Fruit fly (Drosophila melanogaster) Kc167 (cell line): ENCODE data around the gene Hsp22.

Experiments
- insv ChIP-seq: fragments of >200 bp; optimal IDR thresholded peaks from 3 replicates; lab custom pipeline; 2018; ENCODE audit warnings: missing external identifiers
- psq ChIP-seq: fragments of >200 bp; optimal IDR thresholded peaks from 2 replicates; lab custom pipeline; 2017; ENCODE audit warnings: missing external identifiers
- ttk ChIP-seq: sonication (Bioruptor generic); optimal IDR thresholded peaks from 2 replicates; lab custom pipeline; 2017; ENCODE audit warnings: missing external identifiers

dm6 chr3L:9391340-9391980, 18.7 kb downstream of the Hsp22 start:
- TF ChIP-seq ttk (lab: Kevin White, UChicago) (no peak), psq (lab: Kevin White, UChicago) (no peak), insv (lab: Kevin White, UChicago) (no peak)
